Worm (Caenorhabditis elegans): ENCODE measurements around the gene C17B7.10.

The C17B7.10 gene

ce11 chrV:3341906-3342305 lies at the start of gene C17B7.10:
Gene C17B7.10 (minus strand): TSS chrV:3342006.
- TF ChIP-seq lin-14 (GFP tag; optimal IDR thresholded peaks at IDR 0.05) = no peak
- TF ChIP-seq ztf-4 (tag; optimal IDR thresholded peaks at IDR 0.05) = no peak
- no peak for TF ChIP-seq mep-1 (tag; optimal IDR thresholded peaks at IDR 0.05)
- no peak for TF ChIP-seq nhr-19 (GFP tag; conservative IDR thresholded peaks at IDR 0.05)
- TF ChIP-seq ces-1 (GFP tag; optimal IDR thresholded peaks at IDR 0.05) = no peak
- no peak for TF ChIP-seq snpc-4 (tag; optimal IDR thresholded peaks at IDR 0.05)
- no peak for TF ChIP-seq ceh-88 (GFP tag; IDR thresholded peaks at IDR 0.05)
- no peak for TF ChIP-seq C34B4.2 (tag; optimal IDR thresholded peaks at IDR 0.05)
- TF ChIP-seq aha-1 (tag; optimal IDR thresholded peaks at IDR 0.05) = no peak
- TF ChIP-seq lir-3 (tag; optimal IDR thresholded peaks at IDR 0.05; ENCODE audit: poor library complexity) = no peak
- no peak for TF ChIP-seq snu-23 (GFP tag; optimal IDR thresholded peaks at IDR 0.05)
- TF ChIP-seq zag-1 (tag; optimal IDR thresholded peaks at IDR 0.05) = no peak
- TF ChIP-seq isw-1 (GFP tag; IDR thresholded peaks at IDR 0.05) = no peak

DNA sequence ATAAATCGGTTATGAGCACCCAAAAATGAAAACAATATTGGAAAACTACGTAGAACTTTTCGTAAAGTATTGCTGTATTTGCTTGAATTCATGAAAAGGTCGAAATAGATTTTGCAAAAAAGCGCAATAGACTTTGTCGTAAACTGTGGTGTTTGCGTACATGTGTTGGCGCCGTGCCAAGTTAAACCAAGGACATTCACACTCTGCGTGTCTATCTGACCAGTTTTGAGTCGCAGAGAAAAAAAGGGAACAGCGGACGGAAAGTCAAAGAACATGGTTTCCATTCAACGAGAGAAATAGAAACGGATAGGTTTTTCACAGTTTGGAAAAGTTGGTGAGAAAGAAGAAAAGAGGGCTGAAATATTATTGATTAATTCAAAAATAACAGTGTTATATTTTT lies 49.2 kb upstream of the C17B7.10 start:
- TF ChIP-seq nhr-20 (tag; optimal IDR thresholded peaks at IDR 0.05) = peak; percentile 95
- TF ChIP-seq pqm-1 (tag; optimal IDR thresholded peaks at IDR 0.05) = no peak
- no peak for TF ChIP-seq sptf-1 (tag; optimal IDR thresholded peaks at IDR 0.05)
- peak; percentile 81 for TF ChIP-seq nhr-90 (tag; optimal IDR thresholded peaks at IDR 0.05; ENCODE audit: poor library complexity)
- no peak for TF ChIP-seq C34B4.2 (tag; optimal IDR thresholded peaks at IDR 0.05)
- TF ChIP-seq lin-14 (GFP tag; optimal IDR thresholded peaks at IDR 0.05) = peak; percentile 99
- no peak for TF ChIP-seq mab-9 (GFP tag; IDR thresholded peaks at IDR 0.05)
- no peak for TF ChIP-seq nhr-76 (tag; optimal IDR thresholded peaks at IDR 0.05)
- peak; percentile 85 for TF ChIP-seq F16B12.6 (tag; optimal IDR thresholded peaks at IDR 0.05)
- TF ChIP-seq Y116A8C.19 (tag; optimal IDR thresholded peaks at IDR 0.05; ENCODE audit: borderline replicate concordance) = no peak
- TF ChIP-seq tbx-2 (tag; optimal IDR thresholded peaks at IDR 0.05) = peak; percentile 82
- TF ChIP-seq lin-35 (GFP tag; optimal IDR thresholded peaks at IDR 0.05) = peak; percentile 70 to 87
- no peak for TF ChIP-seq fkh-4 (tag; optimal IDR thresholded peaks at IDR 0.05; ENCODE audit: borderline replicate concordance)
- TF ChIP-seq hpl-2 (GFP tag; optimal IDR thresholded peaks at IDR 0.05) = peak; percentile 64
- no peak for TF ChIP-seq zip-4 (GFP tag; optimal IDR thresholded peaks at IDR 0.05)
- no peak for TF ChIP-seq nhr-12 (tag; optimal IDR thresholded peaks at IDR 0.05)
- TF ChIP-seq fkh-8 (tag; optimal IDR thresholded peaks at IDR 0.05) = peak; percentile 23
- no peak for TF ChIP-seq elt-2 (tag; optimal IDR thresholded peaks at IDR 0.05)
- no peak for TF ChIP-seq mef-2 (tag; optimal IDR thresholded peaks at IDR 0.05)
- peak; percentile 87 for TF ChIP-seq nhr-19 (GFP tag; conservative IDR thresholded peaks at IDR 0.05)
- TF ChIP-seq zag-1 (tag; optimal IDR thresholded peaks at IDR 0.05) = no peak
- no peak for TF ChIP-seq ceh-88 (GFP tag; IDR thresholded peaks at IDR 0.05)
- TF ChIP-seq snu-23 (GFP tag; optimal IDR thresholded peaks at IDR 0.05) = peak; percentile 89
- TF ChIP-seq xbp-1 (tag; optimal IDR thresholded peaks at IDR 0.05) = peak; percentile 50
- TF ChIP-seq nhr-71 (tag; optimal IDR thresholded peaks at IDR 0.05) = peak; percentile 91
- no peak for TF ChIP-seq ceh-63 (GFP tag; optimal IDR thresholded peaks at IDR 0.05)
- TF ChIP-seq skn-1 (tag; optimal IDR thresholded peaks at IDR 0.05) = peak; percentile 73
- TF ChIP-seq irx-1 (tag; optimal IDR thresholded peaks at IDR 0.05) = peak; percentile 55
- no peak for TF ChIP-seq hlh-4 (tag; optimal IDR thresholded peaks at IDR 0.05)
- TF ChIP-seq rnt-1 (tag; optimal IDR thresholded peaks at IDR 0.05) = peak; percentile 85
- no peak for TF ChIP-seq nhr-28 (tag; optimal IDR thresholded peaks at IDR 0.05)
- TF ChIP-seq nhr-85 (tag) = peak; percentile 99
- TF ChIP-seq sox-4 (tag; optimal IDR thresholded peaks at IDR 0.05) = no peak
- no peak for TF ChIP-seq lin-15B (tag; optimal IDR thresholded peaks at IDR 0.05)
- peak; percentile 68 for TF ChIP-seq swsn-7 (tag; optimal IDR thresholded peaks at IDR 0.05)
- TF ChIP-seq unc-98 (GFP tag; IDR thresholded peaks at IDR 0.05) = no peak
- no peak for TF ChIP-seq ceh-8 (GFP tag; optimal IDR thresholded peaks at IDR 0.05)
- no peak for TF ChIP-seq efl-3 (GFP tag; optimal IDR thresholded peaks at IDR 0.05)
- no peak for TF ChIP-seq unc-30 (tag; optimal IDR thresholded peaks at IDR 0.05)
- peak; percentile 43 for TF ChIP-seq snpc-4 (tag; optimal IDR thresholded peaks at IDR 0.05)
- TF ChIP-seq egl-13 (tag; optimal IDR thresholded peaks at IDR 0.05) = no peak
- no peak for TF ChIP-seq pax-3 (tag; optimal IDR thresholded peaks at IDR 0.05)
- TF ChIP-seq lin-39 (tag; optimal IDR thresholded peaks at IDR 0.05) = no peak
- peak; percentile 79 for TF ChIP-seq nhr-47 (tag; optimal IDR thresholded peaks at IDR 0.05)
- no peak for TF ChIP-seq tlp-1 (tag; optimal IDR thresholded peaks at IDR 0.05)
- no peak for TF ChIP-seq vab-15 (tag; optimal IDR thresholded peaks at IDR 0.05)
